Worm (Caenorhabditis elegans): Measurements from ENCODE around the gene R09A1.3.
A peak's percentile ranks its signal among the peaks of the same experiment; 100 is the strongest.

R09A1.3 gene

DNA sequence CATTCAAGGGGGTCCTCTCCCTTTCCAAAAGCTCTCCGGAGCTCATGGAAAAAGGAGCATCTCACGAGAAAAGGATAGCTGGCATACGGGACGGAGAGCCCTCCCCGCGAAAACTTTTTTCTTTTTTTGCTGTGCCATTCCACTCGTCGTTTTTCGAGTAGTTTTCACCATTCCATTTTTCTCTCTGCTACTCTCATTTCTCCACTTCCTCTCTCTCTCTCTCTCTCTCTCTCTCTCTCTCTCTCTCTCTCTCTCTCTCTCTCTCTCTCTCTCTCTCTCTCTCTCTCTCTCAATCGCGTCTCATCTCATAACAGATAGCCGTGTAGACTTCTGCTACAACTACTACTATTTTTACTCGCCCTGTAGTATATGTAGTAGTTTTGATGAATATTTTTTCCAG, 47.2 kb downstream of the R09A1.3 start:
- TF ChIP-seq nhr-21 (tag; optimal IDR thresholded peaks at IDR 0.05) (peak; percentile 4), sem-4 (tag; optimal IDR thresholded peaks at IDR 0.05) (peak; percentile 51), unc-55 (GFP tag; optimal IDR thresholded peaks at IDR 0.05) (peak; percentile 26), sma-3 (GFP tag; optimal IDR thresholded peaks at IDR 0.05) (no peak), C34F6.9 (tag; optimal IDR thresholded peaks at IDR 0.05) (peak; percentile 62), mdl-1 (tag; optimal IDR thresholded peaks at IDR 0.05) (no peak), blmp-1 (tag; optimal IDR thresholded peaks at IDR 0.05; ENCODE audit: insufficient read depth) (no peak), F13H6.1 (tag; optimal IDR thresholded peaks at IDR 0.05) (no peak), lin-11 (tag; optimal IDR thresholded peaks at IDR 0.05) (no peak), nhr-129 (tag; optimal IDR thresholded peaks at IDR 0.05) (peak; percentile 59), ceh-16 (tag; optimal IDR thresholded peaks at IDR 0.05) (no peak), mab-5 (tag; optimal IDR thresholded peaks at IDR 0.05) (no peak), peb-1 (tag; optimal IDR thresholded peaks at IDR 0.05) (no peak), fos-1 (tag; optimal IDR thresholded peaks at IDR 0.05) (no peak), gmeb-1 (tag; optimal IDR thresholded peaks at IDR 0.05) (no peak), ceh-82 (tag; optimal IDR thresholded peaks at IDR 0.05) (no peak), crh-2 (tag; optimal IDR thresholded peaks at IDR 0.05) (peak; percentile 54), lsy-2 (tag; optimal IDR thresholded peaks at IDR 0.05) (peak in 1 of 2 experiments; percentile 69), elt-3 (tag; optimal IDR thresholded peaks at IDR 0.05) (no peak), egl-27 (tag; optimal IDR thresholded peaks at IDR 0.05) (peak; percentile 38), nhr-6 (tag; optimal IDR thresholded peaks at IDR 0.05) (peak; percentile 57), lin-13 (GFP tag; optimal IDR thresholded peaks at IDR 0.05) (peak; percentile 72), nhr-25 (tag; optimal IDR thresholded peaks at IDR 0.05) (peak; percentile 0), ztf-4 (tag; optimal IDR thresholded peaks at IDR 0.05) (peak; percentile 35), nhr-10 (tag; optimal IDR thresholded peaks at IDR 0.05) (no peak), snpc-4 (tag; optimal IDR thresholded peaks at IDR 0.05) (no peak), ama-1 (optimal IDR thresholded peaks at IDR 0.05) (no peak), nhr-23 (tag; optimal IDR thresholded peaks at IDR 0.05) (no peak)

ce11 chrV:978617-979016, 48.3 kb downstream of the R09A1.3 start:
- TF ChIP-seq nhr-23 (tag; optimal IDR thresholded peaks at IDR 0.05) (no peak), ztf-4 (tag; optimal IDR thresholded peaks at IDR 0.05) (no peak), peb-1 (tag; optimal IDR thresholded peaks at IDR 0.05) (no peak), snpc-4 (tag; optimal IDR thresholded peaks at IDR 0.05) (no peak), lin-11 (tag; optimal IDR thresholded peaks at IDR 0.05) (no peak)

DNA sequence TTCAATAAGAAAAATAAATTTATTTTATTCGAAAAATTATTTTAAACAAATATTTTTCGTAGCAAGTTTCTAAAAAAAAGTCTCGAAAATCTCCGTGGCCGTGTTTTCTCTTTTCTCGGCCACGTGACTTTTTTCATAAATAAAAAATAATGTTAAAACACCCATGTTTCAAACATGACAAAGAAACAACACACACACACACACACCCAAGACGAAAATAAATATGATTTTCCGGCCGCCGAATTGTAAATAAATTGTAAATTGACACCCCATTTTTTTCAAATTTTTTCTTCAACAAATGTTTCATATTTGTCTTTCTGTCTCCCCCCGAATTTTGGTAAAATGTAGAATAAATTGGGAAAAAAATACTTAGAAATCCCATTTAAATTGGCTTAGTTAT, 49.0 kb downstream of the R09A1.3 start:
- no peak for TF ChIP-seq ceh-82 (tag; optimal IDR thresholded peaks at IDR 0.05)
- TF ChIP-seq blmp-1 (tag; optimal IDR thresholded peaks at IDR 0.05; ENCODE audit: insufficient read depth): no peak
- no peak for TF ChIP-seq egl-27 (tag; optimal IDR thresholded peaks at IDR 0.05)

DNA sequence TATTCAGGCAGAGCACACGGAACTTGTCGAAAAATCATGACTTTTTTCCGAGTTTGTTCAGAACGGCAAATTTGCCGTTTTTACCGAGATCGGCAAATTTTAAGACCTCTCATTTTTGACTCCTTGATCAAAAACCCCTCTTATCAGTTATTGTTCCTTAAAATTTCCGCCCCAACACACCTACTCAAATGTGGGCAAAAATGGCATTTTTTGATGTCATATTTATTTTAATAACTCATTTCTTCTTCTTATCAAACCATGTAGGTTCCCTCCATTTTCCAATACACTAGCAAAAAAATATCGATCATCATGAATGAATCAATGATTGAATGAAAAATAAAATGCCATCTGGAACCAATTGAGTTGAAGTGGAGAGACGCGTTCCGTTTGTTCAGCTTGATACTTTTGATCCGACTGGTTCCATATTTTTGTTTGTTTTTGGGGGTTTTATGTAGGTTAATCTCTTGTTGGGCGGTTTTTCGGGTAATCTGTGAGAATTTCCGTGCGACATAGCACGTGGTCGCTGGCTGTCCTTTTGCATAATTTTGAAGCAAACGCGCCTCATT, 50.3 kb downstream of the R09A1.3 start:
- TF ChIP-seq fos-1 (tag; optimal IDR thresholded peaks at IDR 0.05) (peak; percentile 74), snpc-4 (tag; optimal IDR thresholded peaks at IDR 0.05) (no peak)

DNA sequence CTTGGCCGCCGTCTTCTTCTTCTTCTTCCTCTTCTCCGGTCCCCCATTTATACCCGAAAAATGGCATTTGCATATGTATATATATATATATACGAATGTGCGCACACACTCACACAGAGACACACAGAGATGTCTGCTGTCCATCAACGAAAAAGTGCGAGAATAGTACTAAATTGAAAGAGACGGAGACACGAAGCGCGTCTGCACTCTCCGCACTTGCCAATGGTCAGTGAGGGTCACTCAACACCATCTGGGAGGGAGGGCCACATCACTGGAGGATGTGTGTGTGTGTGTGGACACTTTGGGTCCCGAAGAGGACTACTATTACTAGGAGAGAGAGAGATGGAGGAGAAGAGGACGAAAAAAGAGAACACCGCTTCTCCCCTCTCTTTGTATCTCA, 51.7 kb downstream of the R09A1.3 start:
- TF ChIP-seq ceh-82 (tag; optimal IDR thresholded peaks at IDR 0.05) (no peak), fos-1 (tag; optimal IDR thresholded peaks at IDR 0.05) (peak; percentile 58), nhr-129 (tag; optimal IDR thresholded peaks at IDR 0.05) (peak; percentile 48), ZK546.5 (tag; optimal IDR thresholded peaks at IDR 0.05) (no peak), nhr-6 (tag; optimal IDR thresholded peaks at IDR 0.05) (peak; percentile 21), mab-5 (tag; optimal IDR thresholded peaks at IDR 0.05) (peak; percentile 51), nhr-23 (tag; optimal IDR thresholded peaks at IDR 0.05) (no peak), egl-27 (tag; optimal IDR thresholded peaks at IDR 0.05) (peak; percentile 71), skn-1 (tag; optimal IDR thresholded peaks at IDR 0.05) (no peak), sma-9 (GFP tag; optimal IDR thresholded peaks at IDR 0.05) (peak; percentile 60), sma-9 (tag; optimal IDR thresholded peaks at IDR 0.05) (no peak), zag-1 (tag; optimal IDR thresholded peaks at IDR 0.05) (peak; percentile 44), C34F6.9 (tag; optimal IDR thresholded peaks at IDR 0.05) (peak; percentile 75), ztf-4 (tag; optimal IDR thresholded peaks at IDR 0.05) (no peak), lsy-2 (tag; optimal IDR thresholded peaks at IDR 0.05) (peak; percentile 11 to 64), unc-55 (GFP tag; optimal IDR thresholded peaks at IDR 0.05) (peak; percentile 66), lin-13 (GFP tag; optimal IDR thresholded peaks at IDR 0.05) (peak; percentile 39), F13H6.1 (tag; optimal IDR thresholded peaks at IDR 0.05) (peak; percentile 98), elt-3 (tag; optimal IDR thresholded peaks at IDR 0.05) (no peak), crh-2 (tag; optimal IDR thresholded peaks at IDR 0.05) (peak; percentile 40), mbf-1 (tag; optimal IDR thresholded peaks at IDR 0.05) (no peak), sem-4 (tag; optimal IDR thresholded peaks at IDR 0.05) (peak; percentile 40), lin-39 (tag; optimal IDR thresholded peaks at IDR 0.05) (no peak), nhr-25 (tag; optimal IDR thresholded peaks at IDR 0.05) (peak; percentile 46)
